Worm (Caenorhabditis elegans): Measurements from ENCODE around the gene daf-22.

DNA sequence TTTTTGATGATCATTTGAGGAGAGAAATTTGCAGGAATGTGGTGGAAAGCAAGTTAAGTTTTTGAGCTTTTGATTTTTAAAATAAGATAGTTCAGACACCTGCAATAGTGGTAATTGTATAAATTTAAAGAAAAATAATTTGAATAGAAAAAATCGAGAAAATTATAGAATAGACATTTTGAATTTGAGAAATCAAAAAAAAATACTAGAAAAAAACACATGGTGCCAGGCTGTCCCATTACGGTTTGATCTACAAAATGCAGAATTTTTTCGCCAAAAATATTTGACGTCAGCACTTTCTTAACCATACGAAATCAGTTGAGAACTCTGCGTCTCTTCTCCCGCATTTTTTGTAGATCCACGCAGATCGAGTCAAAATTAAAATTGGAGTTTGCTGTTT, 8.0 kb downstream of the daf-22 start, which contains the start of gene sre-27:
- TF ChIP-seq arid-1 (GFP tag; conservative IDR thresholded peaks at IDR 0.05) (no peak), nhr-11 (tag; optimal IDR thresholded peaks at IDR 0.05) (no peak), daf-16 (GFP tag; optimal IDR thresholded peaks at IDR 0.05) (no peak), daf-16 (tag; optimal IDR thresholded peaks at IDR 0.05) (no peak), lsy-2 (tag; optimal IDR thresholded peaks at IDR 0.05) (no peak), mdl-1 (tag; optimal IDR thresholded peaks at IDR 0.05) (no peak), fos-1 (tag; optimal IDR thresholded peaks at IDR 0.05) (no peak), skn-1 (tag; optimal IDR thresholded peaks at IDR 0.05) (no peak), pqm-1 (tag; optimal IDR thresholded peaks at IDR 0.05) (no peak), ceh-28 (tag; optimal IDR thresholded peaks at IDR 0.05) (no peak), spr-1 (tag; optimal IDR thresholded peaks at IDR 0.05) (no peak), R02D3.7 (tag; optimal IDR thresholded peaks at IDR 0.05) (no peak), lin-13 (GFP tag; optimal IDR thresholded peaks at IDR 0.05) (no peak), hmg-1.1 (GFP tag; IDR thresholded peaks at IDR 0.05) (no peak), unc-130 (GFP tag; optimal IDR thresholded peaks at IDR 0.05) (no peak)

Data from whole organism, L4 larva.